Worm (Caenorhabditis elegans) whole organism, L1 larva: ENCODE measurements around the gene T01G6.1.
A peak's percentile ranks its signal among the peaks of the same experiment; 100 is the strongest.

ENCODE experiments used
- C04F5.9 ChIP-seq: sonication (generic microtip); optimal IDR thresholded peaks from 2 replicates; lab custom pipeline; 2016; ENCODE audit warnings: missing genetic modification characterization, missing compliant biosample characterization
- C16A3.4 ChIP-seq: fragments of 150-350 bp; optimal IDR thresholded peaks from 2 replicates; lab custom pipeline; 2014; ENCODE audit warnings: missing biosample characterization, missing genetic modification characterization
- C34B4.2 ChIP-seq: sonication (generic microtip); optimal IDR thresholded peaks from 2 replicates; lab custom pipeline; 2017; ENCODE audit warnings: mild to moderate bottlenecking, missing genetic modification characterization, missing compliant biosample characterization
- F16B12.6 ChIP-seq: fragments of 150-350 bp; optimal IDR thresholded peaks from 2 replicates; lab custom pipeline; 2014; ENCODE audit warnings: missing biosample characterization, missing genetic modification characterization
- Y116A8C.19 ChIP-seq: sonication (generic microtip); optimal IDR thresholded peaks from 2 replicates; lab custom pipeline; 2016; ENCODE audit warnings: missing compliant biosample characterization, missing genetic modification characterization, borderline replicate concordance
- alr-1 ChIP-seq: fragments of 200-800 bp; sonication (Bioruptor generic); optimal IDR thresholded peaks from 2 replicates; lab custom pipeline; 2018; ENCODE audit warnings: borderline replicate concordance, mild to moderate bottlenecking, missing genetic modification characterization, missing compliant biosample characterization
- blmp-1 ChIP-seq: fragments of 150-350 bp; optimal IDR thresholded peaks from 2 replicates; lab custom pipeline; 2014; ENCODE audit warnings: missing biosample characterization, missing genetic modification characterization
- ceh-63 ChIP-seq: fragments of 200-800 bp; sonication (Bioruptor generic); optimal IDR thresholded peaks from 2 replicates; lab custom pipeline; 2018; ENCODE audit warnings: mild to moderate bottlenecking, missing genetic modification characterization, missing compliant biosample characterization
- ceh-8 ChIP-seq: fragments of 200-800 bp; sonication (Bioruptor generic); optimal IDR thresholded peaks from 2 replicates; lab custom pipeline; 2018; ENCODE audit warnings: mild to moderate bottlenecking, missing genetic modification characterization, moderate library complexity, missing compliant biosample characterization
- ceh-82 ChIP-seq, 3 experiments: fragments of 150-350 bp in 1 of 3; sonication (generic microtip) in 2 of 3; optimal IDR thresholded peaks; 2 replicates each; lab custom pipeline; 2014 to 2017; ENCODE audit warnings: missing biosample characterization in 3 of 3, missing genetic modification characterization in 3 of 3
- ceh-90 ChIP-seq: sonication (generic microtip); optimal IDR thresholded peaks from 2 replicates; lab custom pipeline; 2016; ENCODE audit warnings: missing genetic modification characterization, missing compliant biosample characterization
- dpl-1 ChIP-seq, 3 experiments: fragments of 150-350 bp in 2 of 3; sonication (generic microtip) in 1 of 3; optimal IDR thresholded peaks; 2 replicates each; lab custom pipeline; 2014 to 2017; ENCODE audit warnings: missing biosample characterization in 3 of 3, missing genetic modification characterization in 3 of 3, missing genetic modification reagents in 3 of 3
- dsc-1 ChIP-seq: sonication (generic microtip); optimal IDR thresholded peaks from 2 replicates; lab custom pipeline; 2016; ENCODE audit warnings: mild to moderate bottlenecking, missing genetic modification characterization, missing compliant biosample characterization
- efl-1 ChIP-seq, 4 experiments: fragments of 150-350 bp; optimal IDR thresholded peaks in 3 of 4; peaks in 1 of 4; 1 replicate in 1 of 4; 2 replicates in 3 of 4; lab custom pipeline; 2014; ENCODE audit warnings: missing biosample characterization in 2 of 4, missing genetic modification characterization in 2 of 4, missing genetic modification reagents in 2 of 4
- egl-13 ChIP-seq: sonication (generic microtip); optimal IDR thresholded peaks from 2 replicates; lab custom pipeline; 2016; ENCODE audit warnings: missing genotype, missing genetic modification reagents, missing genetic modification characterization, missing compliant biosample characterization
- elt-2 ChIP-seq: sonication (generic microtip); optimal IDR thresholded peaks from 2 replicates; lab custom pipeline; 2016; ENCODE audit warnings: missing genetic modification characterization, mild to moderate bottlenecking, inconsistent platforms, missing compliant biosample characterization, missing genetic modification reagents
- fkh-4 ChIP-seq: sonication (generic microtip); optimal IDR thresholded peaks from 2 replicates; lab custom pipeline; 2016; ENCODE audit warnings: missing compliant biosample characterization, missing genetic modification characterization, borderline replicate concordance
- fkh-8 ChIP-seq: sonication (generic microtip); optimal IDR thresholded peaks from 2 replicates; lab custom pipeline; 2016; ENCODE audit warnings: mild to moderate bottlenecking, missing genetic modification characterization, missing compliant biosample characterization
- fos-1 ChIP-seq: fragments of 150-350 bp; optimal IDR thresholded peaks from 2 replicates; lab custom pipeline; 2014; ENCODE audit warnings: missing biosample characterization, missing genetic modification characterization
- grh-1 ChIP-seq: fragments of 200-800 bp; sonication (Bioruptor generic); IDR thresholded peaks from 2 replicates; pipeline ENCODE4 v1.3.6; 2022; ENCODE audit warnings: missing genetic modification reagents, missing genetic modification characterization, missing compliant biosample characterization
- irx-1 ChIP-seq: sonication (generic microtip); optimal IDR thresholded peaks from 2 replicates; lab custom pipeline; 2016; ENCODE audit warnings: missing genetic modification characterization, missing compliant biosample characterization
- isw-1 ChIP-seq: fragments of 200-800 bp; sonication (Bioruptor generic); IDR thresholded peaks from 2 replicates; pipeline ENCODE4 v1.3.6; 2022; ENCODE audit warnings: missing genetic modification characterization, missing compliant biosample characterization
- lin-13 ChIP-seq: fragments of 150-350 bp; optimal IDR thresholded peaks from 2 replicates; lab custom pipeline; 2014; ENCODE audit warnings: missing biosample characterization, missing genetic modification reagents, missing genetic modification characterization
- lsy-2 ChIP-seq, 2 experiments: fragments of 150-350 bp; optimal IDR thresholded peaks; 2 replicates each; lab custom pipeline; 2014; ENCODE audit warnings: missing biosample characterization in 2 of 2, missing genetic modification characterization in 2 of 2
- mab-9 ChIP-seq: fragments of 200-800 bp; sonication (Bioruptor generic); IDR thresholded peaks from 2 replicates; pipeline ENCODE4 v1.3.6; 2022; ENCODE audit warnings: missing genetic modification reagents, missing genetic modification characterization, missing compliant biosample characterization
- mdl-1 ChIP-seq, 2 experiments: fragments of 150-350 bp; optimal IDR thresholded peaks; 2 replicates each; lab custom pipeline; 2014 to 2017; ENCODE audit warnings: missing biosample characterization in 2 of 2, missing genetic modification characterization in 2 of 2, inconsistent platforms in 1 of 2
- mep-1 ChIP-seq: fragments of 150-350 bp; optimal IDR thresholded peaks from 2 replicates; lab custom pipeline; 2014; ENCODE audit warnings: missing biosample characterization, missing genetic modification characterization
- nhr-11 ChIP-seq: fragments of 150-350 bp; optimal IDR thresholded peaks from 2 replicates; lab custom pipeline; 2014; ENCODE audit warnings: missing biosample characterization, missing genetic modification characterization
- nhr-20 ChIP-seq: sonication (generic microtip); optimal IDR thresholded peaks from 2 replicates; lab custom pipeline; 2016; ENCODE audit warnings: mild to moderate bottlenecking, missing genetic modification characterization, missing compliant biosample characterization
- nhr-71 ChIP-seq: sonication (generic microtip); optimal IDR thresholded peaks from 2 replicates; lab custom pipeline; 2016; ENCODE audit warnings: mild to moderate bottlenecking, missing genetic modification characterization, moderate library complexity, missing compliant biosample characterization
- nhr-77 ChIP-seq: fragments of 150-350 bp; optimal IDR thresholded peaks from 2 replicates; lab custom pipeline; 2014; ENCODE audit warnings: missing biosample characterization, missing genetic modification characterization
- nhr-84 ChIP-seq: sonication (generic microtip); optimal IDR thresholded peaks from 2 replicates; lab custom pipeline; 2017; ENCODE audit warnings: missing biosample characterization, missing genetic modification characterization
- nhr-85 ChIP-seq: sonication (generic microtip); peaks from one replicate; lab custom pipeline; 2016; ENCODE audit warnings: missing genetic modification characterization, inconsistent platforms, missing compliant biosample characterization
- pax-3 ChIP-seq: fragments of 200-800 bp; sonication (Bioruptor generic); optimal IDR thresholded peaks from 2 replicates; lab custom pipeline; 2018; ENCODE audit warnings: mild to moderate bottlenecking, missing genetic modification characterization, moderate library complexity, missing compliant biosample characterization
- pqm-1 ChIP-seq: sonication (generic microtip); optimal IDR thresholded peaks from 3 replicates; lab custom pipeline; 2017; ENCODE audit warnings: missing biosample characterization, missing genetic modification characterization
- skn-1 ChIP-seq: fragments of 150-350 bp; optimal IDR thresholded peaks from 2 replicates; lab custom pipeline; 2014; ENCODE audit warnings: missing biosample characterization, missing genetic modification characterization
- sox-4 ChIP-seq: sonication (generic microtip); optimal IDR thresholded peaks from 2 replicates; lab custom pipeline; 2016; ENCODE audit warnings: missing genetic modification characterization, missing compliant biosample characterization
- sup-37 ChIP-seq: fragments of 200-800 bp; sonication (Bioruptor generic); optimal IDR thresholded peaks from 2 replicates; lab custom pipeline; 2018; ENCODE audit warnings: mild to moderate bottlenecking, missing genetic modification characterization, missing compliant biosample characterization
- swsn-7 ChIP-seq: sonication (generic microtip); optimal IDR thresholded peaks from 2 replicates; lab custom pipeline; 2016; ENCODE audit warnings: missing genetic modification characterization, missing compliant biosample characterization
- tbx-2 ChIP-seq: sonication (generic microtip); optimal IDR thresholded peaks from 2 replicates; lab custom pipeline; 2016; ENCODE audit warnings: missing genetic modification characterization, missing compliant biosample characterization
- tlp-1 ChIP-seq: fragments of 150-350 bp; optimal IDR thresholded peaks from 2 replicates; lab custom pipeline; 2014; ENCODE audit warnings: missing biosample characterization, missing genetic modification characterization
- unc-30 ChIP-seq: sonication (generic microtip); optimal IDR thresholded peaks from 2 replicates; lab custom pipeline; 2017; ENCODE audit warnings: missing biosample characterization, missing genetic modification characterization
- unc-62 ChIP-seq: fragments of 150-350 bp; optimal IDR thresholded peaks from 2 replicates; lab custom pipeline; 2014; ENCODE audit warnings: missing biosample characterization, missing genetic modification reagents, missing genetic modification characterization
- xbp-1 ChIP-seq: sonication (generic microtip); optimal IDR thresholded peaks from 2 replicates; lab custom pipeline; 2016; ENCODE audit warnings: missing genetic modification characterization, missing compliant biosample characterization
- zag-1 ChIP-seq: fragments of 150-350 bp; optimal IDR thresholded peaks from 2 replicates; lab custom pipeline; 2014; ENCODE audit warnings: missing biosample characterization, missing genetic modification characterization
- ztf-11 ChIP-seq, 2 experiments: sonication (generic microtip); optimal IDR thresholded peaks; 2 replicates each; lab custom pipeline; 2016 to 2017; ENCODE audit warnings: missing genetic modification characterization in 2 of 2, missing biosample characterization in 1 of 2, missing compliant biosample characterization in 1 of 2
- ztf-4 ChIP-seq: fragments of 150-350 bp; optimal IDR thresholded peaks from 2 replicates; lab custom pipeline; 2014; ENCODE audit warnings: missing biosample characterization, missing genetic modification characterization

Gene T01G6.1

DNA sequence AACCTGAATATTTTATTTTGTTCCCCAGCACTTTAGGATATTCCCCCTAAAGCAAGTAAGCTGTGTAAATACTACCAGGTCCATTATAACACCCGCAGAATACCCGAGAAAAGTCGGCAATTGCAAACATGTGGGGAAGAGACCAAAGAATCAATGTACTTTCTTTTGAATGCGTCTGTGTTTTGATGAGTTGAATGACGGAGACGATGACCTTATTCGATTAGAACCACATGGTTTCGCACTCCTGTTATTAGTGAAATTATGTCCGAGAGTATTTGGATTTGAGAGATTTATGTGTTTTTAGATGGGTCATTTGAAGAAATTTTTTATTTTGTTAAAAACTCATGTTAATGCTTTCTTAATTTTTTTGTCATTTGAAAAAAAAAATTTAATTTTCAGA, 32.1 kb upstream of the T01G6.1 start:
- TF ChIP-seq isw-1 (GFP tag; lab: Robert Waterston, UW) (no peak), Y116A8C.19 (no peak), pax-3 (tag; lab: Kevin White, UChicago) (no peak), sup-37 (GFP tag; lab: Kevin White, UChicago) (no peak), mdl-1 (tag; optimal IDR thresholded peaks at IDR 0.05; lab: Kevin White, UChicago) (no peak), nhr-85 (tag; lab: Kevin White, UChicago) (peak; percentile 78), sox-4 (tag; lab: Kevin White, UChicago) (no peak), fos-1 (tag; lab: Kevin White, UChicago) (no peak), fkh-4 (peak; percentile 32), C04F5.9 (tag; lab: Kevin White, UChicago) (no peak), fkh-8 (no peak), nhr-11 (tag; lab: Kevin White, UChicago) (no peak), zag-1 (tag; lab: Kevin White, UChicago) (no peak), egl-13 (no peak), nhr-84 (no peak), blmp-1 (tag; lab: Kevin White, UChicago) (peak; percentile 89), irx-1 (tag; lab: Kevin White, UChicago) (no peak), nhr-77 (tag; lab: Kevin White, UChicago) (no peak), dsc-1 (peak; percentile 90), elt-2 (tag; lab: Kevin White, UChicago) (no peak), swsn-7 (tag; lab: Kevin White, UChicago) (no peak), mep-1 (tag; lab: Kevin White, UChicago) (peak; percentile 2), nhr-20 (peak; percentile 4), pqm-1 (tag; lab: Kevin White, UChicago) (no peak), tlp-1 (no peak), tbx-2 (no peak), lin-13 (peak; percentile 10), unc-62 (no peak), ceh-8 (GFP tag; lab: Kevin White, UChicago) (no peak), nhr-71 (tag; lab: Kevin White, UChicago) (peak; percentile 45), dpl-1 (GFP tag; optimal IDR thresholded peaks at IDR 0.05; lab: Kevin White, UChicago) (no peak)

DNA sequence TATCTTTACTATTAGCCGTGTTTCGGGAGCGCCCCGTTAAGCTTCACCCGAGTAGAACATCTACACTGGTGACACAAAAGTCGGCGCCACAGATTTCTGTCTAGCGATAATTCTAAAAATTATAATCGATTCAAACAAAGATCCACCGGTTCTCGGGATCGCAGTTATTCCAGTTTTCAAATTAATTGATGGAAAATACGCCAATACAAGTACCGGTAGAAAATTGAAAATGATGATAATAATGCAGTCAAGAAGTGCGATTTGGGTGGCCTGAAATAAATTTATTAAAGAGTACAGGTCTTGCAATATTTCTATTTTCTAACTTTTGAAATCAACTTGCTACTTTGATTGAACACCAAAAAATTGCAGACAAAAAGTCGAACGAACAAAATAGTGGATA, 30.0 kb upstream of the T01G6.1 start:
- TF ChIP-seq efl-1 (optimal IDR thresholded peaks at IDR 0.05; lab: Kevin White, UChicago) (no peak), efl-1 (GFP tag; optimal IDR thresholded peaks at IDR 0.05 in 1 of 2; lab: Kevin White, UChicago) (peak in 1 of 2 experiments; percentile 85), ceh-63 (no peak)

DNA sequence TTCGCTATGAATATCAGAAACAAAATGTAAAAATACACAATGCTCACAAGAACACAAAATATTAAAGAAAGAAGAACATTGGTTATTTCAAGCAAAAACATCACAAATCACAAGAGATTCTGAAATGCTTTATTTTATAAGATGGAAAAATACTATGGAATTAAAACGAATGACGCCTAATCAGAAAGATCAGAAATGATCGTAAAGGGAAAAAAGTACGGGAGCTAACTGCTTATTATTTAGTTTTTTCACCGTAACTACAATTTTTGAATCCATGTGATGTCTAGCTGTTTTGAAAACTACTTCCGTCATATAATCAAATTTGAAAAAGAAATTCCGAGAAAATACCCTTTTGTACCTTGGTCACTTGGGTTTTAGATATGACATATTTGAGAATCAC, 29.0 kb upstream of the T01G6.1 start, which contains the start of gene srbc-57:
Gene srbc-57 (minus strand): TSS at position 101 of the 400 bp plus-strand sequence.
- peak; percentile 14 for TF ChIP-seq fkh-8
- no peak for TF ChIP-seq xbp-1

DNA sequence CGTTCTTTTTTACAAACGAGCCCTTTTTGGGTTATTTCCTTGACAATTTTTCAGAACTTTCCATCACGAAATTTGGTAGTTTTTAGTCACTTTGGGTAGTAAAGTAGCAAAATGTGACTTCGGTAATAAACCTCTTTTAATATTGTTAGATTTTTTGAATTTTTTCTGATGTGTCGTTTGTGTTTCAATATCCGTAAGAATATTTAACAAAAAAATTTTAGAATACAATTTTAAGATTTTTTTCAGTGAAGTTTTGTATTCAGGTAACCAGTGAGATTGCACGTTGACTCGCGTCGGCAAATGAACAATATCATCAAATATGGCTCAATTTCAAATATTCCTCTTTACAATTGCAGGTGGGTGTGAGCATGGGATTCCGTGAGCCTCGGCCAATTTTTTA, 24.9 kb upstream of the T01G6.1 start, which contains the start of gene srt-31:
Gene srt-31 (plus strand): TSS at position 301 of the 400 bp plus-strand sequence.
- no peak for TF ChIP-seq tbx-2
- TF ChIP-seq grh-1, result no peak
- no peak for TF ChIP-seq skn-1
- no peak for TF ChIP-seq nhr-20
- no peak for TF ChIP-seq ceh-8 (GFP tag; lab: Kevin White, UChicago)

DNA sequence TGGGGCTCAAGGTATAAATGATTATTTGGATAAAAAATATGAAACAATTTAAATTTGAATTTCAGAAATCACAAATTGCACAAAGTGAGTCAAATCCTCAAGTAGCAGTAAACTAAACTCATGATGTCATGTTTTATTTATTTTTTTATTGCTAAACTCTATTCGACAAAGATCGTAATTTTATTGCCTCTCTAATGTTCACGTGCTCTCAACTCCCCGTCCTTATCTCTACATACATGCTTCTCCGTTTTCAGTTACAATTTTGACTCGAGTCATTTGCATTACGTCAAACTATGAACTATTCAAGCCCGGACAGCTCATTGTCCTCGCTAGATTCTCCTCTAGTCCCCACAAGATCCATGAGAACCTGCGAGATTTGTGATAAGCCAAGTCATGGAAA, 23.0 kb upstream of the T01G6.1 start, which contains the start of gene nhr-99:
Gene nhr-99 (plus strand): TSS at position 263 of the 400 bp plus-strand sequence.
- TF ChIP-seq ztf-4 (tag; lab: Kevin White, UChicago) (no peak), C16A3.4 (tag; lab: Kevin White, UChicago) (no peak), fos-1 (tag; lab: Kevin White, UChicago) (no peak), skn-1 (no peak), C04F5.9 (tag; lab: Kevin White, UChicago) (no peak), lsy-2 (tag; optimal IDR thresholded peaks at IDR 0.05; lab: Kevin White, UChicago) (no peak), C34B4.2 (no peak), mab-9 (GFP tag; lab: Robert Waterston, UW) (no peak), grh-1 (no peak), unc-62 (no peak), nhr-20 (peak; percentile 40), fkh-8 (no peak), nhr-85 (tag; lab: Kevin White, UChicago) (no peak), ceh-90 (no peak), alr-1 (tag; lab: Kevin White, UChicago) (no peak), elt-2 (tag; lab: Kevin White, UChicago) (peak; percentile 62), nhr-11 (tag; lab: Kevin White, UChicago) (no peak), ztf-11 (tag; optimal IDR thresholded peaks at IDR 0.05; lab: Kevin White, UChicago) (no peak), ceh-82 (tag; optimal IDR thresholded peaks at IDR 0.05; lab: Kevin White, UChicago) (no peak), unc-30 (no peak), F16B12.6 (tag; lab: Kevin White, UChicago) (no peak)
